Fruit fly (Drosophila melanogaster): ENCODE measurements around the gene CG15385.

- no peak for TF ChIP-seq Pif1B (GFP tag; optimal IDR thresholded peaks at IDR 0.05)
- no peak for TF ChIP-seq CG10348 (GFP tag; IDR thresholded peaks at IDR 0.05)
- TF ChIP-seq D1 (tag; optimal IDR thresholded peaks at IDR 0.05): no peak
- no peak for TF ChIP-seq Snoo (tag; optimal IDR thresholded peaks at IDR 0.05)
These were observed 18.0 kb downstream of the CG15385 start for dm6 chr2L:2194305-2194828.
